Worm (Caenorhabditis elegans) whole organism, L4 larva: ENCODE data around the gene fbxb-55.

Source experiments
- F44E2.7 ChIP-seq: fragments of 200-800 bp; sonication (Bioruptor generic); IDR thresholded peaks from 2 replicates; pipeline ENCODE4 v2.1.2; 2022; ENCODE audit warnings: missing genetic modification characterization, missing compliant biosample characterization
- T26A8.4 ChIP-seq: fragments of 200-800 bp; sonication (Bioruptor generic); IDR thresholded peaks from 2 replicates; pipeline ENCODE4 v1.3.6; 2022; ENCODE audit warnings: missing genetic modification characterization, missing compliant biosample characterization
- Y105C5A.15 ChIP-seq: fragments of 200-800 bp; sonication (Bioruptor generic); IDR thresholded peaks from 2 replicates; pipeline ENCODE4 v1.3.6; 2022; ENCODE audit warnings: missing genetic modification characterization, missing compliant biosample characterization
- Y48G9A.11 ChIP-seq: fragments of 200-800 bp; sonication (Bioruptor generic); IDR thresholded peaks from 2 replicates; pipeline ENCODE4 v1.3.6; 2022; ENCODE audit warnings: missing genetic modification reagents, missing genetic modification characterization, missing compliant biosample characterization
- aha-1 ChIP-seq: fragments of 150-350 bp; peaks from one replicate; lab custom pipeline; 2014; ENCODE audit warnings: missing biosample characterization, missing genetic modification characterization
- arid-1 ChIP-seq: fragments of 200-800 bp; sonication (Bioruptor generic); conservative IDR thresholded peaks from 2 replicates; pipeline ENCODE4 v1.3.6; 2022; ENCODE audit warnings: missing genetic modification reagents, missing genetic modification characterization, missing compliant biosample characterization
- attf-4 ChIP-seq: sonication (generic microtip); optimal IDR thresholded peaks from 3 replicates; lab custom pipeline; 2017; ENCODE audit warnings: missing biosample characterization, missing genetic modification characterization
- ceh-28 ChIP-seq: fragments of 150-350 bp; optimal IDR thresholded peaks from 2 replicates; lab custom pipeline; 2014; ENCODE audit warnings: missing biosample characterization, missing genetic modification reagents, missing genetic modification characterization
- ceh-44 ChIP-seq: fragments of 200-800 bp; sonication (Bioruptor generic); IDR thresholded peaks from 2 replicates; pipeline ENCODE4 v1.3.6; 2022; ENCODE audit warnings: missing genetic modification reagents, missing genetic modification characterization, missing compliant biosample characterization
- ces-1 ChIP-seq: fragments of 150-350 bp; sonication (generic microtip); optimal IDR thresholded peaks from 4 replicates; lab custom pipeline; 2014; ENCODE audit warnings: missing biosample characterization, missing genetic modification reagents, missing genetic modification characterization
- cey-2 ChIP-seq: sonication (generic microtip); optimal IDR thresholded peaks from 3 replicates; lab custom pipeline; 2017; ENCODE audit warnings: missing genetic modification characterization, mild to moderate bottlenecking, missing compliant biosample characterization, antibody characterized with exemption, borderline replicate concordance; ENCODE audit not compliant: insufficient read depth
- daf-16 ChIP-seq, 3 experiments: sonication (generic microtip); optimal IDR thresholded peaks; 2 replicates each; lab custom pipeline; 2016 to 2017; ENCODE audit warnings: missing genetic modification characterization in 3 of 3, missing genetic modification reagents in 3 of 3, mild to moderate bottlenecking in 2 of 3, missing compliant biosample characterization in 2 of 3, missing biosample characterization in 1 of 3, moderate library complexity in 1 of 3
- daf-19 ChIP-seq: fragments of 200-800 bp; sonication (Bioruptor generic); conservative IDR thresholded peaks from 2 replicates; pipeline ENCODE4 v1.3.6; 2022; ENCODE audit warnings: missing genetic modification characterization, missing compliant biosample characterization
- dmd-6 ChIP-seq: fragments of 200-800 bp; sonication (Bioruptor generic); IDR thresholded peaks from 2 replicates; pipeline ENCODE4 v1.3.6; 2022; ENCODE audit warnings: missing genetic modification reagents, missing genetic modification characterization, missing compliant biosample characterization
- dmd-8 ChIP-seq: fragments of 200-800 bp; sonication (Bioruptor generic); IDR thresholded peaks from 2 replicates; pipeline ENCODE4 v1.3.6; 2022; ENCODE audit warnings: missing genetic modification characterization, missing compliant biosample characterization
- dpl-1 ChIP-seq: fragments of 150-350 bp; optimal IDR thresholded peaks from 2 replicates; lab custom pipeline; 2014; ENCODE audit warnings: missing biosample characterization, missing genetic modification reagents, missing genetic modification characterization
- egl-43 ChIP-seq: fragments of 200-800 bp; sonication (Bioruptor generic); IDR thresholded peaks from 2 replicates; pipeline ENCODE4 v1.3.6; 2022; ENCODE audit warnings: missing genetic modification reagents, missing genetic modification characterization, missing compliant biosample characterization
- fkh-10 ChIP-seq: fragments of 150-350 bp; optimal IDR thresholded peaks from 2 replicates; lab custom pipeline; 2014; ENCODE audit warnings: missing biosample characterization, missing genetic modification reagents, missing genetic modification characterization
- hlh-11 ChIP-seq: fragments of 200-800 bp; sonication (Bioruptor generic); optimal IDR thresholded peaks from 2 replicates; lab custom pipeline; 2018; ENCODE audit warnings: mild to moderate bottlenecking, missing genetic modification characterization, missing compliant biosample characterization
- lin-13 ChIP-seq: fragments of 150-350 bp; optimal IDR thresholded peaks from 2 replicates; lab custom pipeline; 2014; ENCODE audit warnings: missing biosample characterization, missing genetic modification reagents, missing genetic modification characterization
- lin-15B ChIP-seq: fragments of 150-350 bp; sonication (generic microtip); optimal IDR thresholded peaks from 3 replicates; lab custom pipeline; 2014; ENCODE audit warnings: missing biosample characterization, missing genetic modification characterization
- lin-39 ChIP-seq: fragments of 150-350 bp; optimal IDR thresholded peaks from 2 replicates; lab custom pipeline; 2014; ENCODE audit warnings: missing biosample characterization, missing genetic modification reagents, missing genetic modification characterization
- lir-3 ChIP-seq: sonication (generic microtip); optimal IDR thresholded peaks from 2 replicates; lab custom pipeline; 2016; ENCODE audit warnings: mild to moderate bottlenecking, missing genetic modification characterization, missing compliant biosample characterization
- lsy-2 ChIP-seq, 2 experiments: fragments of 150-350 bp in 1 of 2; sonication (generic microtip) in 1 of 2; optimal IDR thresholded peaks; 2 replicates each; lab custom pipeline; 2014 to 2017; ENCODE audit warnings: missing biosample characterization in 2 of 2, missing genetic modification characterization in 2 of 2
- mdl-1 ChIP-seq, 2 experiments: fragments of 150-350 bp in 1 of 2; sonication (generic microtip) in 1 of 2; optimal IDR thresholded peaks; 2 replicates each; lab custom pipeline; 2014 to 2017; ENCODE audit warnings: missing biosample characterization in 2 of 2, missing genetic modification characterization in 2 of 2
- mep-1 ChIP-seq: fragments of 150-350 bp; sonication (generic microtip); optimal IDR thresholded peaks from 3 replicates; lab custom pipeline; 2014; ENCODE audit warnings: missing biosample characterization, missing genetic modification characterization
- nhr-10 ChIP-seq: fragments of 150-350 bp; optimal IDR thresholded peaks from 2 replicates; lab custom pipeline; 2014; ENCODE audit warnings: missing biosample characterization, missing genetic modification characterization
- nhr-11 ChIP-seq: fragments of 150-350 bp; optimal IDR thresholded peaks from 2 replicates; lab custom pipeline; 2014; ENCODE audit warnings: missing biosample characterization, missing genetic modification characterization
- nhr-111 ChIP-seq: fragments of 200-800 bp; sonication (Bioruptor generic); optimal IDR thresholded peaks from 2 replicates; lab custom pipeline; 2018; ENCODE audit warnings: mild to moderate bottlenecking, missing genetic modification characterization, missing compliant biosample characterization
- nhr-28 ChIP-seq: fragments of 150-350 bp; optimal IDR thresholded peaks from 2 replicates; lab custom pipeline; 2014; ENCODE audit warnings: missing biosample characterization, missing genetic modification characterization
- nhr-41 ChIP-seq: fragments of 200-800 bp; sonication (Bioruptor generic); IDR thresholded peaks from 2 replicates; pipeline ENCODE4 v1.3.6; 2022; ENCODE audit warnings: missing genetic modification reagents, missing genetic modification characterization, missing compliant biosample characterization
- nhr-42 ChIP-seq: fragments of 200-800 bp; sonication (Bioruptor generic); IDR thresholded peaks from 2 replicates; pipeline ENCODE4 v1.3.6; 2022; ENCODE audit warnings: missing genetic modification characterization, missing compliant biosample characterization
- nhr-6 ChIP-seq: fragments of 150-350 bp; optimal IDR thresholded peaks from 2 replicates; lab custom pipeline; 2014; ENCODE audit warnings: missing biosample characterization, missing genetic modification characterization
- nhr-76 ChIP-seq: fragments of 150-350 bp; optimal IDR thresholded peaks from 2 replicates; lab custom pipeline; 2014; ENCODE audit warnings: missing biosample characterization, missing genetic modification characterization
- pqm-1 ChIP-seq: sonication (generic microtip); optimal IDR thresholded peaks from 2 replicates; lab custom pipeline; 2017; ENCODE audit warnings: missing biosample characterization, missing genetic modification characterization
- rbr-2 ChIP-seq: sonication (generic microtip); optimal IDR thresholded peaks from 2 replicates; lab custom pipeline; 2016; ENCODE audit warnings: missing genotype, missing genetic modification characterization, missing compliant biosample characterization
- saeg-2 ChIP-seq: fragments of 200-800 bp; sonication (Bioruptor generic); IDR thresholded peaks from 2 replicates; pipeline ENCODE4 v1.3.6; 2022; ENCODE audit warnings: missing genetic modification reagents, missing genetic modification characterization, missing compliant biosample characterization
- sdz-12 ChIP-seq: fragments of 200-800 bp; sonication (Bioruptor generic); optimal IDR thresholded peaks from 2 replicates; lab custom pipeline; 2018; ENCODE audit warnings: mild to moderate bottlenecking, missing genetic modification characterization, missing compliant biosample characterization
- skn-1 ChIP-seq: fragments of 150-350 bp; optimal IDR thresholded peaks from 2 replicates; lab custom pipeline; 2014; ENCODE audit warnings: missing biosample characterization, missing genetic modification characterization
- unc-62 ChIP-seq, 3 experiments: fragments of 150-350 bp in 1 of 3; sonication (generic microtip); optimal IDR thresholded peaks in 2 of 3; peaks in 1 of 3; 1 replicate in 1 of 3; 2 replicates in 2 of 3; lab custom pipeline; 2014 to 2017; ENCODE audit warnings: missing biosample characterization in 3 of 3, missing genetic modification characterization in 3 of 3, missing genetic modification reagents in 3 of 3, missing genotype in 1 of 3
- zag-1 ChIP-seq: fragments of 150-350 bp; optimal IDR thresholded peaks from 2 replicates; lab custom pipeline; 2014; ENCODE audit warnings: missing biosample characterization, missing genetic modification characterization
- ztf-11 ChIP-seq: fragments of 150-350 bp; optimal IDR thresholded peaks from 2 replicates; lab custom pipeline; 2014; ENCODE audit warnings: missing biosample characterization, missing genetic modification characterization

Gene fbxb-55

ce11 chrIV:4030917-4031599, 37.5 kb upstream of the fbxb-55 start:
- no peak for TF ChIP-seq cey-2 (tag; lab: Kevin White, UChicago)
- TF ChIP-seq mdl-1 (tag; optimal IDR thresholded peaks at IDR 0.05; lab: Kevin White, UChicago), result peak in 1 of 2 experiments; percentile 38
- TF ChIP-seq fkh-10 (GFP tag; lab: Kevin White, UChicago), result no peak
- no peak for TF ChIP-seq lin-39 (tag; lab: Kevin White, UChicago)
- peak; percentile 29 for TF ChIP-seq hlh-11 (tag; lab: Kevin White, UChicago)
- TF ChIP-seq aha-1 (tag; lab: Kevin White, UChicago), result peak; percentile 90
- TF ChIP-seq nhr-28, result peak; percentile 60
- TF ChIP-seq lsy-2 (tag; optimal IDR thresholded peaks at IDR 0.05; lab: Kevin White, UChicago), result peak in 1 of 2 experiments; percentile 9
- TF ChIP-seq lin-15B (tag; lab: Kevin White, UChicago), result no peak
- no peak for TF ChIP-seq pqm-1
- TF ChIP-seq ces-1 (GFP tag; lab: Kevin White, UChicago), result no peak
- no peak for TF ChIP-seq nhr-111 (GFP tag; lab: Kevin White, UChicago)
- no peak for TF ChIP-seq nhr-10 (tag; lab: Kevin White, UChicago)
- no peak for TF ChIP-seq nhr-42
- TF ChIP-seq daf-16 (GFP tag; optimal IDR thresholded peaks at IDR 0.05; lab: Kevin White, UChicago), result no peak
- no peak for TF ChIP-seq daf-16 (tag; optimal IDR thresholded peaks at IDR 0.05; lab: Kevin White, UChicago)
- no peak for TF ChIP-seq nhr-76
- no peak for TF ChIP-seq arid-1 (GFP tag; lab: Robert Waterston, UW)
- no peak for TF ChIP-seq egl-43 (GFP tag; lab: Robert Waterston, UW)
- TF ChIP-seq rbr-2 (tag; lab: Kevin White, UChicago), result no peak
- no peak for TF ChIP-seq skn-1 (tag; lab: Kevin White, UChicago)
- no peak for TF ChIP-seq lin-13 (GFP tag; lab: Kevin White, UChicago)
- TF ChIP-seq sdz-12 (GFP tag; lab: Kevin White, UChicago), result no peak
- no peak for TF ChIP-seq dmd-8
- peak in 1 of 2 experiments; percentile 94 for TF ChIP-seq unc-62 (GFP tag; optimal IDR thresholded peaks at IDR 0.05 in 1 of 2; lab: Kevin White, UChicago)
- TF ChIP-seq unc-62 (tag; optimal IDR thresholded peaks at IDR 0.05; lab: Kevin White, UChicago), result no peak
- no peak for TF ChIP-seq saeg-2
- TF ChIP-seq F44E2.7 (GFP tag; lab: Robert Waterston, UW), result no peak
- TF ChIP-seq ceh-28 (tag; lab: Kevin White, UChicago), result no peak
- no peak for TF ChIP-seq nhr-11 (tag; lab: Kevin White, UChicago)
- TF ChIP-seq zag-1, result no peak
- no peak for TF ChIP-seq Y48G9A.11
- peak; percentile 66 for TF ChIP-seq dpl-1
- TF ChIP-seq mep-1 (tag; lab: Kevin White, UChicago), result no peak
- TF ChIP-seq, all 104 proteins: peak for 7

ce11 chrIV:4032350-4032749, 36.2 kb upstream of the fbxb-55 start:
- TF ChIP-seq aha-1 (tag; lab: Kevin White, UChicago) (no peak), attf-4 (tag; lab: Kevin White, UChicago) (no peak), nhr-6 (no peak), T26A8.4 (GFP tag; lab: Robert Waterston, UW) (no peak), ztf-11 (no peak), nhr-28 (peak; percentile 19), lir-3 (tag; lab: Kevin White, UChicago) (no peak), nhr-41 (no peak), daf-19 (no peak), Y48G9A.11 (no peak), Y105C5A.15 (GFP tag; lab: Robert Waterston, UW) (no peak), dmd-6 (GFP tag; lab: Robert Waterston, UW) (peak; percentile 9; the same call in 1 of the 2 replicates), ceh-44 (GFP tag; lab: Robert Waterston, UW) (no peak), ces-1 (GFP tag; lab: Kevin White, UChicago) (no peak), daf-16 (GFP tag; optimal IDR thresholded peaks at IDR 0.05; lab: Kevin White, UChicago) (no peak), daf-16 (tag; optimal IDR thresholded peaks at IDR 0.05; lab: Kevin White, UChicago) (peak; percentile 32)
